Fruit fly (Drosophila melanogaster) whole organism, pupa: Measurements from ENCODE around the gene Zw10.
"Not testable (repeated sequence)": the region's sequence is repeated elsewhere in the genome, so short reads cannot be mapped to it uniquely, and the experiment has no call there.

Experiments used
- CG10348 ChIP-seq: fragments of 200-800 bp; sonication (Bioruptor generic); IDR thresholded peaks from 2 replicates; pipeline ENCODE4 v1.3.6; 2022; ENCODE audit warnings: missing biosample characterization, missing genetic modification characterization
- CG12605 ChIP-seq: fragments of 200-800 bp; sonication (Bioruptor generic); IDR thresholded peaks from 2 replicates; pipeline ENCODE4 v1.3.6; 2022; ENCODE audit warnings: missing biosample characterization, missing genetic modification characterization
- CG13204 ChIP-seq: fragments of 200-800 bp; sonication (Bioruptor generic); optimal IDR thresholded peaks from 2 replicates; lab custom pipeline; 2018; ENCODE audit warnings: missing biosample characterization, mild to moderate bottlenecking, missing genetic modification characterization, moderate library complexity
- CG14655 ChIP-seq: fragments of 200-800 bp; sonication (Bioruptor generic); optimal IDR thresholded peaks from 3 replicates; lab custom pipeline; 2017; ENCODE audit warnings: mild to moderate bottlenecking, missing biosample characterization, missing genetic modification reagents, missing genetic modification characterization
- CG15710 ChIP-seq: fragments of 200-800 bp; sonication (Bioruptor generic); optimal IDR thresholded peaks from 2 replicates; lab custom pipeline; 2018; ENCODE audit warnings: missing biosample characterization, mild to moderate bottlenecking, missing genetic modification characterization, moderate library complexity
- CG32121 ChIP-seq: fragments of 200-800 bp; sonication (Bioruptor generic); IDR thresholded peaks from 2 replicates; pipeline ENCODE4 v1.3.6; 2022; ENCODE audit warnings: missing biosample characterization, missing genetic modification characterization
- CG9948 ChIP-seq: fragments of 200-800 bp; sonication (Bioruptor generic); optimal IDR thresholded peaks from 2 replicates; lab custom pipeline; 2018; ENCODE audit warnings: missing biosample characterization, mild to moderate bottlenecking, missing genetic modification characterization, moderate library complexity
- D1 ChIP-seq: fragments of 200-800 bp; sonication (Bioruptor generic); optimal IDR thresholded peaks from 2 replicates; lab custom pipeline; 2018; ENCODE audit warnings: missing biosample characterization, mild to moderate bottlenecking, missing genetic modification characterization, moderate library complexity
- EcR ChIP-seq: fragments of 200-800 bp; sonication (Bioruptor generic); optimal IDR thresholded peaks from 3 replicates; lab custom pipeline; 2019; ENCODE audit warnings: missing biosample characterization, missing genetic modification characterization, mild to moderate bottlenecking, moderate library complexity, missing genetic modification reagents
- Snoo ChIP-seq: fragments of 200-800 bp; sonication (Bioruptor generic); optimal IDR thresholded peaks from 3 replicates; lab custom pipeline; 2017; ENCODE audit warnings: missing biosample characterization, mild to moderate bottlenecking, missing genetic modification characterization, inconsistent platforms

DNA sequence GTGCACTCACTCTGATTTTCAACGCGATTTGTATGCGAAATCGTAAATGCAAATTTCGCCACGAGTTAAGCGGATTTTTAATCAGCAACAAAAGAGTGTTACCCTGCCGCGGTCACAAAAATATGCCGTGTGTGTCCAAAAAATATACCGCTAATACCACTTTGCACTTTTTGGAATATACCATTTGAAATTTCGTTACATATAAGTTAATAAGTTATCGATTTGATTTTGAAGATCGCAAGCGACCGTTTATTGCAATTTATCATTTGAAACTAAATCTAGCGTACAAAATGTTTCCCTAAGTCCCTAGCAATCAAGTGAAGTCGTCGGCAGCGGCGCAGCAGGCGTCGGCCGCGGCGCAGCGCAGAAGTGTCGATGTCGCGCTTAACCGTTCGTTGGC lies 6.2 kb downstream of the Zw10 start, which contains the start of gene eIF3g1:
- not testable (repeated sequence) for TF ChIP-seq CG9948 (tag; lab: Kevin White, UChicago); Snoo; CG15710 (tag; lab: Kevin White, UChicago); CG32121 (GFP tag; lab: Robert Waterston, UW); CG10348; EcR (GFP tag; lab: Kevin White, UChicago); D1 (tag; lab: Kevin White, UChicago); CG13204 (GFP tag; lab: Kevin White, UChicago); CG12605 (GFP tag; lab: Robert Waterston, UW); CG14655 (GFP tag; lab: Kevin White, UChicago)
